Worm (Caenorhabditis elegans) whole organism, L3 larva: ENCODE data around the gene srbc-19.
A peak's percentile ranks its signal among the peaks of the same experiment; 100 is the strongest.

Experiments
- aly-2 ChIP-seq: fragments of 150-350 bp; optimal IDR thresholded peaks from 2 replicates; lab custom pipeline; 2014; ENCODE audit warnings: missing biosample characterization, missing genetic modification characterization
- ama-1 ChIP-seq: fragments of 150-350 bp; optimal IDR thresholded peaks from 2 replicates; lab custom pipeline; 2018
- ceh-28 ChIP-seq: fragments of 150-350 bp; optimal IDR thresholded peaks from 2 replicates; lab custom pipeline; 2014; ENCODE audit warnings: missing biosample characterization, missing genetic modification reagents, missing genetic modification characterization
- ceh-82 ChIP-seq: fragments of 150-350 bp; optimal IDR thresholded peaks from 2 replicates; lab custom pipeline; 2014; ENCODE audit warnings: missing biosample characterization, missing genetic modification characterization
- daf-12 ChIP-seq: fragments of 150-350 bp; optimal IDR thresholded peaks from 2 replicates; lab custom pipeline; 2014; ENCODE audit warnings: missing biosample characterization, missing genetic modification reagents, missing genetic modification characterization
- egl-5 ChIP-seq: fragments of 150-350 bp; optimal IDR thresholded peaks from 2 replicates; lab custom pipeline; 2017; ENCODE audit warnings: missing biosample characterization, missing genetic modification reagents, missing genetic modification characterization, inconsistent platforms
- elt-2 ChIP-seq: sonication (generic microtip); optimal IDR thresholded peaks from 2 replicates; lab custom pipeline; 2016; ENCODE audit warnings: missing genetic modification reagents, mild to moderate bottlenecking, missing genetic modification characterization, missing compliant biosample characterization
- elt-3 ChIP-seq, 3 experiments: fragments of 150-350 bp in 1 of 3; sonication (generic microtip) in 2 of 3; optimal IDR thresholded peaks; 2 replicates in 2 of 3; 4 replicates in 1 of 3; lab custom pipeline; 2014 to 2017; ENCODE audit warnings: missing biosample characterization in 3 of 3, missing genetic modification characterization in 3 of 3
- eor-1 ChIP-seq, 2 experiments: fragments of 150-350 bp; optimal IDR thresholded peaks; 2 replicates each; lab custom pipeline; 2014 to 2018; ENCODE audit warnings: missing biosample characterization in 2 of 2, missing genetic modification characterization in 2 of 2
- fos-1 ChIP-seq: fragments of 150-350 bp; optimal IDR thresholded peaks from 2 replicates; lab custom pipeline; 2014; ENCODE audit warnings: missing biosample characterization, missing genetic modification characterization
- hmg-11 ChIP-seq: sonication (generic microtip); optimal IDR thresholded peaks from 2 replicates; lab custom pipeline; 2016; ENCODE audit warnings: missing genetic modification characterization, missing compliant biosample characterization
- lin-39 ChIP-seq: fragments of 150-350 bp; optimal IDR thresholded peaks from 2 replicates; lab custom pipeline; 2018; ENCODE audit warnings: missing biosample characterization, missing genetic modification reagents, missing genetic modification characterization
- mdl-1 ChIP-seq: fragments of 150-350 bp; optimal IDR thresholded peaks from 2 replicates; lab custom pipeline; 2014; ENCODE audit warnings: missing biosample characterization, missing genetic modification characterization
- mml-1 ChIP-seq: fragments of 150-350 bp; sonication (generic microtip); optimal IDR thresholded peaks from 3 replicates; lab custom pipeline; 2014; ENCODE audit warnings: missing biosample characterization, missing genetic modification characterization
- nfya-1 ChIP-seq: sonication (generic microtip); optimal IDR thresholded peaks from 2 replicates; lab custom pipeline; 2017; ENCODE audit warnings: missing genetic modification characterization, mild to moderate bottlenecking, missing compliant biosample characterization, antibody characterized with exemption, moderate library complexity; ENCODE audit not compliant: insufficient read depth
- nhr-11 ChIP-seq: fragments of 150-350 bp; optimal IDR thresholded peaks from 2 replicates; lab custom pipeline; 2014; ENCODE audit warnings: missing biosample characterization, missing genetic modification characterization
- nhr-23 ChIP-seq: fragments of 150-350 bp; optimal IDR thresholded peaks from 2 replicates; lab custom pipeline; 2014; ENCODE audit warnings: missing biosample characterization, missing genetic modification reagents, missing genetic modification characterization
- nhr-25 ChIP-seq: sonication (generic microtip); optimal IDR thresholded peaks from 2 replicates; lab custom pipeline; 2017; ENCODE audit warnings: missing biosample characterization, missing genetic modification characterization
- nhr-43 ChIP-seq: sonication (generic microtip); optimal IDR thresholded peaks from 2 replicates; lab custom pipeline; 2016; ENCODE audit warnings: mild to moderate bottlenecking, missing genetic modification characterization, missing compliant biosample characterization; ENCODE audit not compliant: poor library complexity, severe bottlenecking
- nhr-67 ChIP-seq: fragments of 150-350 bp; optimal IDR thresholded peaks from 2 replicates; lab custom pipeline; 2014; ENCODE audit warnings: missing biosample characterization, missing genetic modification characterization
- pha-4 ChIP-seq: fragments of 150-350 bp; optimal IDR thresholded peaks from 2 replicates; lab custom pipeline; 2014; ENCODE audit warnings: missing biosample characterization, missing genetic modification reagents, missing genetic modification characterization
- pqm-1 ChIP-seq: fragments of 150-350 bp; optimal IDR thresholded peaks from 2 replicates; lab custom pipeline; 2017; ENCODE audit warnings: missing biosample characterization, missing genetic modification characterization, inconsistent platforms
- sea-2 ChIP-seq: fragments of 150-350 bp; sonication (generic microtip); optimal IDR thresholded peaks from 4 replicates; lab custom pipeline; 2014; ENCODE audit warnings: missing biosample characterization, missing genetic modification reagents, missing genetic modification characterization
- skn-1 ChIP-seq: fragments of 150-350 bp; optimal IDR thresholded peaks from 2 replicates; lab custom pipeline; 2014; ENCODE audit warnings: missing biosample characterization, missing genetic modification characterization
- tbx-2 ChIP-seq: sonication (generic microtip); optimal IDR thresholded peaks from 2 replicates; lab custom pipeline; 2016; ENCODE audit warnings: mild to moderate bottlenecking, missing genetic modification characterization, missing compliant biosample characterization
- unc-39 ChIP-seq: sonication (generic microtip); optimal IDR thresholded peaks from 4 replicates; lab custom pipeline; 2017; ENCODE audit warnings: missing biosample characterization, missing genetic modification characterization
- ztf-11 ChIP-seq: fragments of 150-350 bp; optimal IDR thresholded peaks from 2 replicates; lab custom pipeline; 2014; ENCODE audit warnings: missing biosample characterization, missing genetic modification characterization
- ztf-4 ChIP-seq: fragments of 150-350 bp; optimal IDR thresholded peaks from 2 replicates; lab custom pipeline; 2014; ENCODE audit warnings: missing biosample characterization, missing genetic modification characterization

srbc-19 gene

DNA sequence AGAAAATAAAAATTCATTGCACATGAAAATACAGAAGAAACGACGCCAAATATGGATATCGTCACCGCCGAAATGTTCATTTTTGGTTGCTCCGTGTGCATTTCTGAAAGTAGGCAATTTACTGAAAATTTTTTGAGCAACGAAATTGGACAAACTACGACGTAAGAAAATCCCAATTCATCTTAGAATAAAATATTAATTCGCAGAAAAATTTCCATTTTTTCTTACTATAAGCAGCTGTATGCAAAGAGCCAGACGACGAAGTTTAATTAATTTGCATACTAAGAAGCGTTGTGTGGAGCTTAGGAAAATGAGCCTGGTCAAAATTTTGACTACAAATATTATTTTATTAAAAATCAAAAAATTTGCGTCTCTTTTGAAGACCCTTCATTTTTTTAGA lies at the start of gene srbc-19:
srbc-19 (minus strand) TSS at position 101 of the 400 bp plus-strand sequence.
- TF ChIP-seq unc-39, result no peak
- no peak for TF ChIP-seq lin-39 (tag; lab: Kevin White, UChicago)

DNA sequence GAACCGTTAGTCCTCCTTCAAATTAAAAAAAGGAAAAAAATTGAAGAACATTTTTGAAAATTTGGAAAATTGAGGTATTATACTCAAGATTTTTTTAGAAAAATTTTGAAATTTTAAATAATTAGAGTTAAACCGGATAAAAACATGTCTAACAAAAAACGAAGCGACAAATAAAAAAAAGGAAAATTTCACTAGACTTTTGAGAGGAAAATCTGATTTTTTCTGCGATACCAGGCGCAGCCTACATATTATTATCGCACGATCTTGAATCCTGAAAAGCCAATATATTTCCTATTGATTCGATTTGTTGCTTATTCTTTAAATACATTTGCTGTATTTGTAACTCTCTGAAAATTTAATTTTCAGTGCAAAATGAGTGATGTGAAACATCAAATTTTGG lies 48.8 kb upstream of the srbc-19 start, which contains the start of gene nstp-8:
nstp-8 (plus strand) TSS at position 301 of the 400 bp plus-strand sequence.
- TF ChIP-seq hmg-11 (tag; lab: Kevin White, UChicago), result no peak
- no peak for TF ChIP-seq nhr-67 (tag; lab: Kevin White, UChicago)
- TF ChIP-seq nfya-1 (tag; lab: Kevin White, UChicago), result no peak
- TF ChIP-seq tbx-2 (tag; lab: Kevin White, UChicago), result no peak
- no peak for TF ChIP-seq pha-4 (tag; lab: Kevin White, UChicago)
- no peak for TF ChIP-seq ama-1
- TF ChIP-seq nhr-11 (tag; lab: Kevin White, UChicago), result no peak

DNA sequence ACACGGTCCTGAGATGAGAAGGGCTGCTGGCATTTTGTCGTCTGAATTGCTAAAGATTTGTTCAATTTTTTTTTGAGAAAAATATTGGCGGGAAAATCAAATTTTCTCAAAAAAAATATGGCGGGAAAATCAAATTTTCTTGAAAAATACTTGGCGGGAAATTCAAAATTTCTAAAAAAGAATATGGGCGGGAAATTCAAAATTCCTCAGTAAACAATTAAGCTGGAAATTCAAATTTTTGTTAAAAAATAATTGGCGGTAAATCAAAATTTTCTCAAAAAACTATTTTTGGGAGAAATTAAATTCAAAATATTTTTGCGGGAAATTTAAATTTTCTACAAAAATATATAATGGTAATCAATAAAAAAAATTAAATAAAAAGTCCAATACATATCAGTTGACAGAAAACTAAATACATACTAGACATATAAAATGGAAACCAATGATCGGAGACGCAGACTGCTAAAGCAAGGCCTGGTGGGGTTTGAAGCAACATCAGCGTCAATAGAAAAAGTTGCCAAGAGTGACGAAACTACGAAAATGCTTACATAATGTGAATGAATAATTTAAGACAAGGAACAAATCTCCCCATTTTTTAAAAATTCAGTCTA lies 48.0 kb upstream of the srbc-19 start, which contains the start of gene nhr-184:
nhr-184 (minus strand) TSS at position 51 of the 611 bp plus-strand sequence.
- TF ChIP-seq mml-1 (tag; lab: Kevin White, UChicago), result no peak
- TF ChIP-seq egl-5 (tag; lab: Kevin White, UChicago), result no peak
- peak; percentile 42 for TF ChIP-seq hmg-11 (tag; lab: Kevin White, UChicago)
- TF ChIP-seq pqm-1 (tag; lab: Kevin White, UChicago), result peak; percentile 25
- no peak for TF ChIP-seq nhr-25 (tag; lab: Kevin White, UChicago)
- peak; percentile 58 for TF ChIP-seq pha-4 (tag; lab: Kevin White, UChicago)
- peak; percentile 27 for TF ChIP-seq elt-2 (tag; lab: Kevin White, UChicago)
- TF ChIP-seq nhr-67 (tag; lab: Kevin White, UChicago), result no peak

DNA sequence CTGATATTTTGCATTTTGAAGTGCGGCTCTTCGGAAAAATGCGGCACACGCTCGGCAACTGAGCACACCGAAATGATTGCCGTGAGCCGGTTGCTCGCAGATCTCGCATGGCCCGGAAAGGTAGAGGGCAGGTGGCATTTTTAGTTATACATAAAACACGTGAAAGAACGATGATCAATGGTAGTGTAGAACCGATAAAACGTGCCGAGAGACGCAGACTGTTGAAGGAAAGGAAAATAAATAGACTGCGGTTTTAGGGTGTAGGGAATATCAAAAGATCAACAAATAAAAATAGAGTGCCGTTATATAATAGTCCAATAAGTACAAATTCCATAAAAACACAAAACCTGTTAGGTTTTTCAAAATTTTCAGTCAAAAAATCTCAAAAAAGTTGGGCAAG lies 45.4 kb upstream of the srbc-19 start, which contains the start of gene nhr-133:
nhr-133 (minus strand) TSS at position 183 of the 400 bp plus-strand sequence.
- TF ChIP-seq nhr-43, result no peak
- TF ChIP-seq pha-4 (tag; lab: Kevin White, UChicago), result peak; percentile 73
- TF ChIP-seq elt-2 (tag; lab: Kevin White, UChicago), result peak; percentile 38
- TF ChIP-seq aly-2 (tag; lab: Kevin White, UChicago), result no peak

DNA sequence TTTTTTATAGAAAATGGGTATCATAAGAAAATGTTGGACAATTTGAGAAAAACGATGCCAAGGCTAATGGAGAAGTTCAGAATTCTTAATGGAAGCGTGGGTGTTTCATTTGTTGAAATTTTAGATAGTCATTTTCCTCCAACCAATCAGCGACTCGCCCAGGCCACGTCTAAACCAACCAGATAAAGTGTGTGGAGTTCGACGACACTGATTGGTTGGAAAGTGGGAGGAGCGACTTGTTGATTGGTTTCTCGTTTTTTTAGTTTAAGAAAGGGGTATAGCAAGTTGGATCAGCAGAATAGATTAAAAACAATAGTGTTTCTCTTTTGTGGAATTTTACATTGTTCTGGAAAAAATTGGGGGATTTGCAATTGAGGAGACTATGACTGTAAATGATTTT lies 40.9 kb upstream of the srbc-19 start:
- TF ChIP-seq aly-2 (tag; lab: Kevin White, UChicago) (no peak), nfya-1 (tag; lab: Kevin White, UChicago) (peak; percentile 84)

DNA sequence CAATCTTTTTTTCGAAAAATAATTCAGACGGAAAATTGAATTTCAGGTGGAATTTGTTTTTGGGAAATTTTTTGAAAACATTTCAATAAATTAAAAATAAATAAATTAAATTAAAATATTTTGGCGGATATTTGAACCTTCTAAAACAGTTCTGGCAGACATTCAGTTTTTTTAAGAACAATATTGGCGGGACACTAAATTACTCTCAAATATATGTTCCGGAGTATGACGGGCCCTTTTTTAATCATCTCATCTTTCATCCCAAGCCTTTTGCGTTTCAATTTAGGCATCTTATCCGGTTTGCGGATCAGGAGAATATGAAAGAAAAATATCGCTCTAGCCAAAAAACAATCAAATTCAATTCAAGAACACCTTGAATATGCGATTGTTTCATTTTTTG lies 40.2 kb upstream of the srbc-19 start, which contains the start of gene svh-11:
svh-11 (plus strand) TSS at position 301 of the 400 bp plus-strand sequence.
- TF ChIP-seq ztf-11 (tag; lab: Kevin White, UChicago) (no peak), sea-2 (GFP tag; lab: Kevin White, UChicago) (no peak), eor-1 (tag; optimal IDR thresholded peaks at IDR 0.05; lab: Kevin White, UChicago) (no peak), nhr-67 (tag; lab: Kevin White, UChicago) (no peak), mdl-1 (tag; lab: Kevin White, UChicago) (no peak), unc-39 (no peak), tbx-2 (tag; lab: Kevin White, UChicago) (no peak), lin-39 (tag; lab: Kevin White, UChicago) (no peak), ceh-28 (tag; lab: Kevin White, UChicago) (no peak), ztf-4 (no peak), nhr-25 (tag; lab: Kevin White, UChicago) (no peak), nhr-23 (tag; lab: Kevin White, UChicago) (no peak), aly-2 (tag; lab: Kevin White, UChicago) (no peak), skn-1 (no peak), daf-12 (tag; lab: Kevin White, UChicago) (no peak), hmg-11 (tag; lab: Kevin White, UChicago) (no peak)
- TF ChIP-seq, all 47 proteins: peak for 0

DNA sequence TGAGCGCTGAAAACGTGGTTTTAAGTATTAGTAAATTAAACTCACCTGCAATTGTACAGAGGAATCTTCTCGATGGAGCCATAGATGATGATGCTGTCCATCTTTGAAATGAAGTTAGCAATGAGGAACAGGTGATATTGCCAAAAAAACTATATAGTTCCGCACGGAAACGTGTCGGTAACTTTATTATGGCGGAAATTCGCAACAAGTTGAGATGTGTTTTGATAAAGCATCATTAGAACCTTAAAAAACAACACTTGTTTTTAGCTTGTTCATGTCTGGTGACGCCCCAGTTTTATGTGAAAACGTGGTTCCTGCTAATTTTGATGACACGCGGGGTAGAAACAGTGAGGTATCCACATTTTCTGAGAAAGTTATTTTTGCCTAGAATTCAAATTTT lies 39.6 kb upstream of the srbc-19 start, which contains the start of gene srt-40:
srt-40 (minus strand) TSS at position 101 of the 400 bp plus-strand sequence.
- no peak for TF ChIP-seq nhr-25 (tag; lab: Kevin White, UChicago)
- no peak for TF ChIP-seq fos-1
- no peak for TF ChIP-seq elt-3 (tag; optimal IDR thresholded peaks at IDR 0.05; lab: Kevin White, UChicago)
- TF ChIP-seq ceh-82 (tag; lab: Kevin White, UChicago), result no peak
- TF ChIP-seq egl-5 (tag; lab: Kevin White, UChicago), result no peak
- TF ChIP-seq, all 47 proteins: peak for 0
